Worm (Caenorhabditis elegans): ENCODE data around the gene cyp-13A12.

The cyp-13A12 gene

DNA sequence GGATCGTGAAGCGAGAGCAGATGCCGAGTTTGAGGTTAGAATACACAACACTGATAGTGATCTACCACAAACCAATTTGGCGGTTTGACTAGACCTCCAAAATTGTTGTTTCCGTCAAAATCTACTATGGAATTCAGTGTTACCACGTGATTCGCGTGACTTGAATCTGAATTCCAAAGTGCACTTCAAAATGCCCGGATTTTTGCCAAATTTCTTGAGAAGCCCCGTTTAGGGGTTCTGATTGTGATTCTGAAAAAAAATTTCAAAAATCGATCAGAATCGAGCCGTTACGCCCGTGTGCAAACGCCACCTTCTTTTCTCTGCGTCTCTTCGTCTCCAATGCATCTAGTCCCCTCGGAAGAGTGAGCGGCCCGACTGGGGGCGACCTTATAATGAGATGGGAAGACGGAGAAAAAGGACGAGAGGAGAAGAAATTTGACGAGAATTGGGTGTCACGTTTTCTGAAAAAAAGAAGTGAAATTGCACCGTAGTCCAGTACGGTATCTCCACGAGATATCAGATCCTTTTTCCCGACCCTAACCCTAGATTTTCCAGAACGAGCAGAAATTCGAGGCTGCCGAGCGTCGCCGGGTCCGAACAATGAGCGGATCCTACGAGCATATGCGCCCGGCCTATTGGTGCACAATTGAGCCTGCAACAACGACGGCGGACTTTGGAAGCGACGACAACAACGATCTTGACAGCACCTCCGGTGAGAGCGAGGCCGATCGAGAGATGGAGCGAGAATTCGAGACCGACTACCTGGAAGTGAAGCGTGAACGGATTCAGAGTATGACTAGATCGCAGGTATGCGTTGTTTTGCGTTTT is 47.3 kb downstream of the cyp-13A12 start (continued):
- TF ChIP-seq unc-62 (GFP tag; optimal IDR thresholded peaks at IDR 0.05 in 1 of 2): no peak
- TF ChIP-seq unc-62 (tag; optimal IDR thresholded peaks at IDR 0.05): no peak
- TF ChIP-seq F26F4.8 (GFP tag; conservative IDR thresholded peaks at IDR 0.05): no peak
- TF ChIP-seq saeg-2 (GFP tag; IDR thresholded peaks at IDR 0.05): no peak
- no peak for TF ChIP-seq F49E8.2 (tag; optimal IDR thresholded peaks at IDR 0.05; ENCODE audit: borderline replicate concordance)
- TF ChIP-seq zip-2 (tag; optimal IDR thresholded peaks at IDR 0.05): no peak
- no peak for TF ChIP-seq sdz-12 (GFP tag; optimal IDR thresholded peaks at IDR 0.05)
- no peak for TF ChIP-seq nhr-48 (tag; optimal IDR thresholded peaks at IDR 0.05)
- TF ChIP-seq mdl-1 (tag; optimal IDR thresholded peaks at IDR 0.05): no peak
- TF ChIP-seq aha-1 (tag): peak; percentile 79
- no peak for TF ChIP-seq skn-1 (tag; optimal IDR thresholded peaks at IDR 0.05)
- peak; percentile 37; the same call in 1 of the 2 replicates for TF ChIP-seq pha-4 (GFP tag; IDR thresholded peaks at IDR 0.05)
- no peak for TF ChIP-seq pha-4 (tag; optimal IDR thresholded peaks at IDR 0.05)
- TF ChIP-seq ztf-7 (tag; optimal IDR thresholded peaks at IDR 0.05): no peak
- no peak for TF ChIP-seq ama-1 (optimal IDR thresholded peaks at IDR 0.05)
- no peak for TF ChIP-seq daf-12 (tag; optimal IDR thresholded peaks at IDR 0.05)
- no peak for TF ChIP-seq mdt-29 (GFP tag; IDR thresholded peaks at IDR 0.05)
- TF ChIP-seq dpl-1 (GFP tag; optimal IDR thresholded peaks at IDR 0.05): no peak
- peak; percentile 82 for TF ChIP-seq set-16 (GFP tag; IDR thresholded peaks at IDR 0.05)
- TF ChIP-seq zfp-3 (GFP tag; conservative IDR thresholded peaks at IDR 0.05): no peak
- TF ChIP-seq ceh-32 (tag; optimal IDR thresholded peaks at IDR 0.05; ENCODE audit: poor library complexity): no peak
- peak; percentile 29 for TF ChIP-seq rbr-2 (tag; optimal IDR thresholded peaks at IDR 0.05)
- TF ChIP-seq nhr-42 (GFP tag; IDR thresholded peaks at IDR 0.05): no peak
- no peak for TF ChIP-seq fkh-10 (GFP tag; optimal IDR thresholded peaks at IDR 0.05)
- no peak for TF ChIP-seq T20F7.1 (GFP tag; optimal IDR thresholded peaks at IDR 0.05)
- peak; percentile 65 for TF ChIP-seq hlh-30 (tag; optimal IDR thresholded peaks at IDR 0.05; ENCODE audit: insufficient read depth)
- TF ChIP-seq hmg-1.1 (GFP tag; IDR thresholded peaks at IDR 0.05): no peak
- no peak for TF ChIP-seq daf-8 (GFP tag; IDR thresholded peaks at IDR 0.05)
- TF ChIP-seq duxl-1 (tag; optimal IDR thresholded peaks at IDR 0.05; ENCODE audit: poor library complexity): no peak
- no peak for TF ChIP-seq egl-27 (tag; optimal IDR thresholded peaks at IDR 0.05)
- no peak for TF ChIP-seq tra-1 (GFP tag; IDR thresholded peaks at IDR 0.05)
- no peak for TF ChIP-seq nhr-11 (tag; optimal IDR thresholded peaks at IDR 0.05)
- no peak for TF ChIP-seq daf-16 (GFP tag; optimal IDR thresholded peaks at IDR 0.05)
- peak; percentile 21 for TF ChIP-seq daf-16 (tag; optimal IDR thresholded peaks at IDR 0.05)
- TF ChIP-seq ces-1 (GFP tag; optimal IDR thresholded peaks at IDR 0.05): no peak

All from whole organism, L4 larva.